Worm (Caenorhabditis elegans): Measurements from ENCODE around the gene C25E10.5.

ce11 chrV:9001175-9001574 is 29.2 kb upstream of the C25E10.5 start, which contains the start of gene F59E11.2:
- TF ChIP-seq elt-3 (tag; optimal IDR thresholded peaks at IDR 0.05): no peak
- TF ChIP-seq unc-39 (tag; optimal IDR thresholded peaks at IDR 0.05): no peak
- TF ChIP-seq nhr-237 (tag; optimal IDR thresholded peaks at IDR 0.05): no peak
- no peak for TF ChIP-seq ham-2 (GFP tag; optimal IDR thresholded peaks at IDR 0.05)
- TF ChIP-seq cnd-1 (tag; optimal IDR thresholded peaks at IDR 0.05): no peak
- no peak for TF ChIP-seq lin-13 (tag; optimal IDR thresholded peaks at IDR 0.05)
- TF ChIP-seq blmp-1 (tag; optimal IDR thresholded peaks at IDR 0.05): no peak
- TF ChIP-seq elt-1 (tag; optimal IDR thresholded peaks at IDR 0.05; ENCODE audit: borderline replicate concordance, insufficient read depth): no peak
- TF ChIP-seq nhr-2 (tag; optimal IDR thresholded peaks at IDR 0.05): no peak
- TF ChIP-seq nhr-28 (tag; optimal IDR thresholded peaks at IDR 0.05): no peak
